Worm (Caenorhabditis elegans): ENCODE measurements around the gene T08G3.11.

Gene T08G3.11

DNA sequence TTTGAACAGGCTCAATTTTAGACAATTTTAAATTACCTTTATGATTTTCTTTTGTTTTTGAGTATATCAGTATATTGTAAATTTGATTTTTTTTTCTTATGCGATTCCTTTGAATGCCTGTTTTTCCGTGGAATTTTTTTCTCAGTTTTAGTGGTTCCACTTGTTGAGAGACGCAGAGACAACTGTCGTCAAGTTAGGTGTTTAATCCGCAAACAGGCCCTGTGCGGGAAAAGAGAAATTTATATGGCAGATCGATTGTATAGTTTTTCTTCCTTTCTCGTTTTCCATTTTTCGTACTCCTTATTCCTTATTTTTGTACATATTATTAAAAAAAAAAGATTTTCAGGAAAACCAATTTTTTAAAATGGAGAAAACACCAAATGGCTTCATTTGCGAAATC lies 19.8 kb upstream of the T08G3.11 start, which contains the start of gene F36D3.1 (continued):
- TF ChIP-seq ces-1 (GFP tag; optimal IDR thresholded peaks at IDR 0.05) (no peak), irx-1 (tag; optimal IDR thresholded peaks at IDR 0.05) (no peak), isw-1 (GFP tag; IDR thresholded peaks at IDR 0.05) (no peak), vab-15 (tag; optimal IDR thresholded peaks at IDR 0.05) (no peak), ztf-4 (tag; optimal IDR thresholded peaks at IDR 0.05) (no peak), ceh-63 (GFP tag; optimal IDR thresholded peaks at IDR 0.05) (no peak), pag-3 (tag; optimal IDR thresholded peaks at IDR 0.05; ENCODE audit: borderline replicate concordance, insufficient read depth) (no peak), rnt-1 (tag; optimal IDR thresholded peaks at IDR 0.05) (peak; percentile 63), mef-2 (tag; optimal IDR thresholded peaks at IDR 0.05) (no peak), lin-39 (tag; optimal IDR thresholded peaks at IDR 0.05) (no peak), C16A3.4 (tag; optimal IDR thresholded peaks at IDR 0.05) (peak; percentile 43), dsc-1 (tag; optimal IDR thresholded peaks at IDR 0.05) (peak; percentile 15), elt-3 (tag; optimal IDR thresholded peaks at IDR 0.05) (no peak), unc-98 (GFP tag; IDR thresholded peaks at IDR 0.05) (no peak), swsn-7 (tag; optimal IDR thresholded peaks at IDR 0.05) (peak; percentile 54), hpl-2 (GFP tag; optimal IDR thresholded peaks at IDR 0.05) (no peak), nhr-11 (tag; optimal IDR thresholded peaks at IDR 0.05) (no peak), zag-1 (tag; optimal IDR thresholded peaks at IDR 0.05) (no peak), lin-35 (GFP tag; optimal IDR thresholded peaks at IDR 0.05) (peak; percentile 78 to 92), unc-130 (tag; optimal IDR thresholded peaks at IDR 0.05) (peak; percentile 59), mep-1 (tag; optimal IDR thresholded peaks at IDR 0.05) (peak; percentile 68), nhr-77 (tag; optimal IDR thresholded peaks at IDR 0.05) (no peak), efl-3 (GFP tag; optimal IDR thresholded peaks at IDR 0.05) (no peak), nhr-76 (tag; optimal IDR thresholded peaks at IDR 0.05) (no peak), mab-9 (GFP tag; IDR thresholded peaks at IDR 0.05) (no peak), tbx-2 (tag; optimal IDR thresholded peaks at IDR 0.05) (peak; percentile 28), sox-4 (tag; optimal IDR thresholded peaks at IDR 0.05) (no peak), nhr-90 (tag; optimal IDR thresholded peaks at IDR 0.05; ENCODE audit: poor library complexity) (peak; percentile 15), nhr-28 (tag; optimal IDR thresholded peaks at IDR 0.05) (no peak), nhr-237 (tag; optimal IDR thresholded peaks at IDR 0.05) (no peak), alr-1 (tag; optimal IDR thresholded peaks at IDR 0.05; ENCODE audit: borderline replicate concordance) (no peak), fkh-8 (tag; optimal IDR thresholded peaks at IDR 0.05) (no peak), lir-3 (tag; optimal IDR thresholded peaks at IDR 0.05; ENCODE audit: poor library complexity) (no peak), skn-1 (tag; optimal IDR thresholded peaks at IDR 0.05) (peak; percentile 40), lin-15B (tag; optimal IDR thresholded peaks at IDR 0.05) (peak; percentile 26), C04F5.9 (tag; optimal IDR thresholded peaks at IDR 0.05) (no peak), aha-1 (tag; optimal IDR thresholded peaks at IDR 0.05) (no peak), ceh-8 (GFP tag; optimal IDR thresholded peaks at IDR 0.05) (no peak), elt-2 (tag; optimal IDR thresholded peaks at IDR 0.05) (no peak), ets-5 (GFP tag; IDR thresholded peaks at IDR 0.05) (no peak)

DNA sequence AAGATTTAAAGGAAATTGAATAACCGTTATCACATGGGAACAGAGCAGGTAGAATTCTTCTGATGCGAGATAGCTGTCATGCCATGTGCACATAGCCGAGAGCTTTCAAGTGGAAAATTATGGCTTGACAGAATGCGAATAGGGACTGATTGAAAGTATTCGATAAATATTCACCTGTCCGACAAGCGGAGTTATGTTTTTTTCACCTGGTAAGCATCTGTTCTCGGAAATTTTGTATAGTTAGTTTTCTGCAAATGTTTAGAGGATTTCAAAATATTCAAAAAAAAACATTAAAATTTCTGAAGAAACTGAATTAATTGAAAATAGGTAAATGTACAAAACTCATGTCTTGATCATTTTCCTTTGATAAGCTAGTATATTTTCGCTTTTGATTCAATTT lies 18.3 kb upstream of the T08G3.11 start, which contains the start of gene srh-136:
srh-136 (minus strand) TSS at position 93 of the 400 bp plus-strand sequence.
- TF ChIP-seq egl-13 (tag; optimal IDR thresholded peaks at IDR 0.05): no peak
- no peak for TF ChIP-seq F16B12.6 (tag; optimal IDR thresholded peaks at IDR 0.05)
- no peak for TF ChIP-seq sptf-1 (tag; optimal IDR thresholded peaks at IDR 0.05)
- TF ChIP-seq xbp-1 (tag; optimal IDR thresholded peaks at IDR 0.05): no peak
- no peak for TF ChIP-seq dsc-1 (tag; optimal IDR thresholded peaks at IDR 0.05)
- TF ChIP-seq nhr-71 (tag; optimal IDR thresholded peaks at IDR 0.05): no peak
- TF ChIP-seq ceh-8 (GFP tag; optimal IDR thresholded peaks at IDR 0.05): no peak
- peak; percentile 93 for TF ChIP-seq hlh-4 (tag; optimal IDR thresholded peaks at IDR 0.05)
- no peak for TF ChIP-seq C04F5.9 (tag; optimal IDR thresholded peaks at IDR 0.05)
- TF ChIP-seq fkh-8 (tag; optimal IDR thresholded peaks at IDR 0.05): peak; percentile 4
- no peak for TF ChIP-seq elt-3 (tag; optimal IDR thresholded peaks at IDR 0.05)
- no peak for TF ChIP-seq nhr-11 (tag; optimal IDR thresholded peaks at IDR 0.05)
